Worm (Caenorhabditis elegans) whole organism, young adult: ENCODE measurements around the gene glb-19.

ENCODE experiments used
- Y95B8A.8 ChIP-seq: fragments of 200-800 bp; sonication (Bioruptor generic); IDR thresholded peaks from 2 replicates; pipeline ENCODE4 v1.3.6; 2022; ENCODE audit warnings: missing genetic modification reagents, missing genetic modification characterization, missing compliant biosample characterization
- ama-1 ChIP-seq, 3 experiments: fragments of 150-350 bp in 1 of 3; sonication (generic microtip) in 2 of 3; optimal IDR thresholded peaks; 2 replicates each; lab custom pipeline; 2014 to 2018; ENCODE audit warnings: missing biosample characterization in 2 of 3, missing genetic modification characterization in 2 of 3, missing genetic modification reagents in 2 of 3
- ceh-40 ChIP-seq: fragments of 200-800 bp; sonication (Bioruptor generic); IDR thresholded peaks from 2 replicates; pipeline ENCODE4 v1.3.6; 2022; ENCODE audit warnings: missing genetic modification characterization, missing compliant biosample characterization
- dpff-1 ChIP-seq: sonication (generic microtip); optimal IDR thresholded peaks from 2 replicates; lab custom pipeline; 2017; ENCODE audit warnings: mild to moderate bottlenecking, missing genetic modification characterization, missing compliant biosample characterization
- efl-1 ChIP-seq: fragments of 150-350 bp; optimal IDR thresholded peaks from 2 replicates; lab custom pipeline; 2014; ENCODE audit warnings: missing biosample characterization, missing genetic modification reagents, missing genetic modification characterization
- ztf-28 ChIP-seq: fragments of 200-800 bp; sonication (Bioruptor generic); IDR thresholded peaks from 2 replicates; pipeline ENCODE4 v1.3.6; 2022; ENCODE audit warnings: missing genetic modification reagents, missing genetic modification characterization, missing compliant biosample characterization

DNA sequence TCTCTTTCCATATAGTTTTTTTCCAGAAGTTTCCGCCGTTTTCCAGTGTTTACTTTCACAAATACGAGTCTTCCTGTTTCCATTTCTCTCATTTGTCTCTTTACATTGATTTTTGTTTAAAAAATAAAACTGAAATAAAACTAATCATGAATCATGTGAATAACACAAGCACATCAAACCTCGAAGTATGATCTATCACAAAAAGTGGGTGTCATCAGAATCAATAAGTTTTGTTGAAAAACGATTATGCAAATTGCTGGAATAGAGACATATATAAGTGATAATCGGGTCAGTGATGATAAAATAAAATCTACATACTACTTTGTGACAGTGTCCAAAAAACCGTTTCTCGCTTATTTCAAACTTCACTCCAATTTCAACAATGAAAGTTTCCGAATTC is 33.1 kb downstream of the glb-19 start, which contains the start of gene R09H10.7:
- TF ChIP-seq dpff-1 (tag; lab: Kevin White, UChicago), result no peak
- no peak for TF ChIP-seq Y95B8A.8 (GFP tag; lab: Robert Waterston, UW)
- TF ChIP-seq ama-1 (optimal IDR thresholded peaks at IDR 0.05; lab: Kevin White, UChicago), result no peak
- no peak for TF ChIP-seq ama-1 (GFP tag; optimal IDR thresholded peaks at IDR 0.05; lab: Kevin White, UChicago)
- TF ChIP-seq ztf-28 (GFP tag; lab: Robert Waterston, UW), result no peak
- no peak for TF ChIP-seq ceh-40 (GFP tag; lab: Robert Waterston, UW)
- no peak for TF ChIP-seq efl-1
